Fruit fly (Drosophila melanogaster): ENCODE results near the gene CG33298.

The CG33298 gene

DNA sequence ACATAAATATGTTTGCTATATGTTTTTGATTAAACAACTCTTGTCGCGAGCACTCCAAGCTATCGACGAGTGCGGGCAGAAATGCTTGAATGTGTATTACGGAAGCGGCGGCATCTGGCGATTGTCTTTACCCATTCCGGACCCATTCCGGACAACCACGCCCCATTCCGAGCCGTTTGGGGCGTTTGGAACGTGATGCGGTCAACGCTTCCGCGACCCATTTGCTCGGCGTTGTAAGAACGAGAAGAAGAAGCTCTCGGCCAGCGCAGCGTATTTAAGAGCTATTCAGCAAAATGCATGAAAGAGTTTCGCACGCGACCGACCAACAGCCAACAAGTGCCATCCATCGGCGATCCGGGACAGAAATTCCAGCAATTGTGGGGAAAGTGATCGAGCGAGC, 50.2 kb downstream of the CG33298 start, which contains the start of gene CG13114:
Gene CG13114, plus strand, starts transcription at position 301 of the 400 bp plus-strand sequence.
- no peak for TF ChIP-seq CG15336 (GFP tag; IDR thresholded peaks at IDR 0.05)
- no peak for TF ChIP-seq Smox (GFP tag; optimal IDR thresholded peaks at IDR 0.05)
- no peak for TF ChIP-seq CG8119 (GFP tag; IDR thresholded peaks at IDR 0.05)
- no peak for TF ChIP-seq svp (GFP tag)

DNA sequence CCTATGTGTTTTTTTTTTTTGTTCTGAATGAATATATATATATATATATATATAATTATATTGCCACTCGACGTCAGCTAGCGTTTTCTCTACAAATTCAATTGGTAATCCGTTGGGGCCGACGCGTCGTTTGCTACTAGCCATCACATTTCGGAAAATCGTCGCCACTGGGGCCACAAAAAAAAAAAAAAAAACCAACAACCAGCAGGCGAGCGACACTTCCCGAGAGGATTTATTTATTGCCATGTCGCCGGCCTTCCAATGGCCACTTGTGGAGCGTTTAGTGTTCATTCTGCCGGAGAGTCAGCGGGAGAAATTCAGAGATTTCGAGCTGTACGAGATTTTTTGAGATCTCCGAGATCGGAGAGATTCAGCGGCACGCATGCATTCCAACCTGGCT, 55.6 kb downstream of the CG33298 start:
- TF ChIP-seq Sox15 (GFP tag; optimal IDR thresholded peaks at IDR 0.05) (no peak), Smox (GFP tag; optimal IDR thresholded peaks at IDR 0.05) (no peak), CG6792 (GFP tag; optimal IDR thresholded peaks at IDR 0.05) (no peak), CG11294 (GFP tag; IDR thresholded peaks at IDR 0.05) (no peak), CG11902 (GFP tag; optimal IDR thresholded peaks at IDR 0.05) (no peak), Eip78C (GFP tag) (no peak), svp (GFP tag) (no peak), topi (GFP tag; optimal IDR thresholded peaks at IDR 0.05) (no peak), eg (GFP tag; IDR thresholded peaks at IDR 0.05) (peak; percentile 56; the same call in 1 of the 3 replicates), fd85E (GFP tag; optimal IDR thresholded peaks at IDR 0.05) (no peak), OdsH (GFP tag; optimal IDR thresholded peaks at IDR 0.05) (no peak), Eip93F (GFP tag; optimal IDR thresholded peaks at IDR 0.05) (no peak), CG15336 (GFP tag; IDR thresholded peaks at IDR 0.05) (peak; percentile 64), CG6163 (GFP tag; IDR thresholded peaks at IDR 0.05) (no peak), CG6276 (GFP tag; optimal IDR thresholded peaks at IDR 0.05) (no peak), Ets21C (GFP tag; optimal IDR thresholded peaks at IDR 0.05) (no peak)

DNA sequence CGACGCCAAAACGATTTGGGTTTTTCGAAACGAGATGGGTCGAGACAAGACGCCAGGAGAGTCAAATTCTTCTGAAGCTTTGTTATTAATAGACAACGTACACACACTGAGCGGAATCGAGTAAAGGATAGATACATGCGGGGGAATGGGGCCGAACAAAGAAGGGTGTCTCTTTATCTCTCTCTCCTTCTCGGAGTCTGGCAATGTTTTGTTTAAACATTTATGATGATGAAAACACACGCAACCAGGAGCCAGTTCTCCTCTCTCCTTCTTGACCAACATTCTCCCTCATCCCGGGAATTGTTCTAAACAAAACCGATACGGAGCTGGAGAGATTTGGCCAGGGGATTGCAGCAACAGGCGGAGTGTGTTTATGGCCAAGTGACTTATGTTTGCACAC, 62.6 kb downstream of the CG33298 start:
- TF ChIP-seq CG6854 (GFP tag; optimal IDR thresholded peaks at IDR 0.05) (no peak), dac (GFP tag; optimal IDR thresholded peaks at IDR 0.05) (no peak), fd59A (GFP tag; optimal IDR thresholded peaks at IDR 0.05) (no peak), CG34406 (GFP tag; optimal IDR thresholded peaks at IDR 0.05) (no peak), topi (GFP tag; optimal IDR thresholded peaks at IDR 0.05) (no peak), OdsH (GFP tag; optimal IDR thresholded peaks at IDR 0.05) (no peak), Smox (GFP tag; optimal IDR thresholded peaks at IDR 0.05) (no peak), CG8632 (GFP tag; optimal IDR thresholded peaks at IDR 0.05) (no peak), CG11902 (GFP tag; optimal IDR thresholded peaks at IDR 0.05) (no peak), Eip75B (GFP tag; optimal IDR thresholded peaks at IDR 0.05) (no peak), Blimp-1 (GFP tag; optimal IDR thresholded peaks at IDR 0.05) (no peak), Lpt (GFP tag; optimal IDR thresholded peaks at IDR 0.05) (no peak), CG11762 (GFP tag; optimal IDR thresholded peaks at IDR 0.05; ENCODE audit: insufficient read depth) (no peak), CG32006 (GFP tag; optimal IDR thresholded peaks at IDR 0.05) (no peak), salr (GFP tag; optimal IDR thresholded peaks at IDR 0.05) (no peak), Sox15 (GFP tag; optimal IDR thresholded peaks at IDR 0.05) (no peak), CG31627 (GFP tag; optimal IDR thresholded peaks at IDR 0.05) (no peak), CG9139 (GFP tag; optimal IDR thresholded peaks at IDR 0.05) (no peak)

DNA sequence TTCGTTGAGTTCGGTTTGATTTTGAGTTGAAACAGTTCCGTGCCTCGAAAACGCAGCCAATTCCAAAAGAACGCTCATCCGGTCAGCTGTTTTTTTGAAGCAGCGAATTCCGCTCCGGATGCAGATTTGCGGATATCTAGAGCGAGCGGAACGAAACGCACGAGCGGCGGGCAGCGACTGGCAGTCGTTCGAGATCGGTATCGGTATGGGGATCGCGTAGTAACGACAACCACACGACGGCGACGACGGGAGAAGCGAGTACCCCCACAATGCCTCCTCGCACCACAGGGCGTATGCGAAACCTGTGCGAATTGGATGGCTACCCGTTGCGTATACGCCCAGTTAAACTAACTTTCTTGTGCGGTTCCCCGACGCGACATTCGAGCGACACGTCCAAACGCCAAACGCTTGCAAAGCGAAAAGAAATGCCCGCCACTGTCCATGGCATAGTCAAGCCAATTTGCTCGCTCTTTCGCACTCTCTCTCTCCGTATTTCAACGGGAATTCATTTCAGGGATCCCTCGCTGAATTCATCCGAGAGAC, 64.8 kb downstream of the CG33298 start:
- TF ChIP-seq achi (GFP tag; optimal IDR thresholded peaks at IDR 0.05) (no peak), Ets96B (tag; optimal IDR thresholded peaks at IDR 0.05) (no peak), CG6163 (GFP tag; IDR thresholded peaks at IDR 0.05) (0 out of 3 replicates have a peak, but pooled peaks have one; percentile 25), CG6276 (GFP tag; optimal IDR thresholded peaks at IDR 0.05) (no peak), eg (GFP tag; IDR thresholded peaks at IDR 0.05) (peak; percentile 27; the same call in 1 of the 3 replicates)

DNA sequence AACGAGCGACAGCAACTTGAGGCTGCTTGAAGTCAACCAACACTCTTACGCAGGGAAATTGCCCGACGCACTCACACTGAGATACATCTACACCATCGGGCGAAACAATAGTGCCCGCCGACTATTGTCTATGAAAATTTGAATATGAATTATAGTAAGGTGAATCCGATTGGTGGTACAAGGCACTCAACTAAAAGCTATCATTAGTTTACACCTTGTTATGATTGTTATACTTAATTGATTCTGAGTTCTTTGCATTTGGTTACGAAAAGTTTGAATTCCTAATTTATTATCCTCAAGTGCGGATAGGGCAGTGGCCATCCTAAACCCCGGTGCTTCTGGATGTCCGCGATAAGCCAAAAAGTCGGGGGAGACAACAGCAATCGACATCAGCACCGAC, 67.4 kb downstream of the CG33298 start:
- no peak for TF ChIP-seq eg (GFP tag; IDR thresholded peaks at IDR 0.05)
- peak; percentile 66 for TF ChIP-seq Eip78C (GFP tag)
- no peak for TF ChIP-seq CG8319 (GFP tag; optimal IDR thresholded peaks at IDR 0.05)
- no peak for TF ChIP-seq CG15336 (GFP tag; IDR thresholded peaks at IDR 0.05)
- no peak for TF ChIP-seq Hr39 (GFP tag; optimal IDR thresholded peaks at IDR 0.05)
- no peak for TF ChIP-seq Eip75B (GFP tag; optimal IDR thresholded peaks at IDR 0.05)
- TF ChIP-seq CG8119 (GFP tag; IDR thresholded peaks at IDR 0.05) = 0 out of 3 replicates have a peak, but pooled peaks have one; percentile 21
- no peak for TF ChIP-seq vri (GFP tag; optimal IDR thresholded peaks at IDR 0.05)
- no peak for TF ChIP-seq CG6854 (GFP tag; optimal IDR thresholded peaks at IDR 0.05)
- no peak for TF ChIP-seq CG4318 (GFP tag; optimal IDR thresholded peaks at IDR 0.05)
- TF ChIP-seq Lpt (GFP tag; optimal IDR thresholded peaks at IDR 0.05) = no peak
- no peak for TF ChIP-seq CG11762 (GFP tag; optimal IDR thresholded peaks at IDR 0.05; ENCODE audit: insufficient read depth)
- peak; percentile 13 for TF ChIP-seq achi (GFP tag; optimal IDR thresholded peaks at IDR 0.05)
- no peak for TF ChIP-seq CG6792 (GFP tag; optimal IDR thresholded peaks at IDR 0.05)
- no peak for TF ChIP-seq CG10631 (GFP tag; optimal IDR thresholded peaks at IDR 0.05)
- no peak for TF ChIP-seq CG16779 (tag; optimal IDR thresholded peaks at IDR 0.05)
- TF ChIP-seq spab (GFP tag; optimal IDR thresholded peaks at IDR 0.05) = no peak
- no peak for TF ChIP-seq dsx (GFP tag; optimal IDR thresholded peaks at IDR 0.05; ENCODE audit: poor library complexity, severe bottlenecking)
- no peak for TF ChIP-seq cyc (GFP tag; optimal IDR thresholded peaks at IDR 0.05)
- TF ChIP-seq CG11294 (GFP tag; IDR thresholded peaks at IDR 0.05) = no peak

All from whole organism, prepupa.